Worm (Caenorhabditis elegans) whole organism, L2 larva: Measurements from ENCODE around the gene C06C3.3.

Source experiments
- R02D3.7 ChIP-seq: fragments of 150-350 bp; optimal IDR thresholded peaks from 2 replicates; lab custom pipeline; 2014; ENCODE audit warnings: missing biosample characterization, missing genetic modification characterization
- aly-2 ChIP-seq: fragments of 150-350 bp; optimal IDR thresholded peaks from 2 replicates; lab custom pipeline; 2014; ENCODE audit warnings: missing biosample characterization, missing genetic modification characterization
- ama-1 ChIP-seq: fragments of 150-350 bp; optimal IDR thresholded peaks from 2 replicates; lab custom pipeline; 2018; ENCODE audit warnings: inconsistent platforms
- ceh-16 ChIP-seq: fragments of 150-350 bp; optimal IDR thresholded peaks from 2 replicates; lab custom pipeline; 2014; ENCODE audit warnings: missing biosample characterization, missing genetic modification characterization
- dmd-4 ChIP-seq: sonication (generic microtip); optimal IDR thresholded peaks from 2 replicates; lab custom pipeline; 2017; ENCODE audit warnings: missing biosample characterization, missing genetic modification characterization
- lin-13 ChIP-seq: fragments of 150-350 bp; optimal IDR thresholded peaks from 2 replicates; lab custom pipeline; 2014; ENCODE audit warnings: missing biosample characterization, missing genetic modification reagents, missing genetic modification characterization
- mdl-1 ChIP-seq, 2 experiments: fragments of 150-350 bp in 1 of 2; sonication (generic microtip) in 1 of 2; optimal IDR thresholded peaks; 2 replicates each; lab custom pipeline; 2017; ENCODE audit warnings: missing biosample characterization in 2 of 2, missing genetic modification characterization in 2 of 2
- nhr-237 ChIP-seq: fragments of 150-350 bp; optimal IDR thresholded peaks from 2 replicates; lab custom pipeline; 2014; ENCODE audit warnings: missing biosample characterization, missing genetic modification characterization
- unc-39 ChIP-seq: fragments of 150-350 bp; optimal IDR thresholded peaks from 2 replicates; lab custom pipeline; 2014; ENCODE audit warnings: missing biosample characterization, missing genetic modification characterization
- zag-1 ChIP-seq: fragments of 150-350 bp; optimal IDR thresholded peaks from 2 replicates; lab custom pipeline; 2014; ENCODE audit warnings: missing biosample characterization, missing genetic modification characterization
- ztf-4 ChIP-seq: fragments of 150-350 bp; optimal IDR thresholded peaks from 2 replicates; lab custom pipeline; 2014; ENCODE audit warnings: missing biosample characterization, missing genetic modification characterization

ce11 chrII:9329474-9329873 lies 42.8 kb downstream of the C06C3.3 start, which contains the start of gene wbp-2:
- TF ChIP-seq ztf-4 (tag; lab: Kevin White, UChicago): no peak
- no peak for TF ChIP-seq nhr-237 (tag; lab: Kevin White, UChicago)
- TF ChIP-seq ceh-16 (tag; lab: Kevin White, UChicago): no peak
- no peak for TF ChIP-seq R02D3.7 (tag; lab: Kevin White, UChicago)
- no peak for TF ChIP-seq zag-1 (tag; lab: Kevin White, UChicago)
- TF ChIP-seq ama-1: no peak
- TF ChIP-seq aly-2: no peak
- no peak for TF ChIP-seq dmd-4 (tag; lab: Kevin White, UChicago)
- TF ChIP-seq unc-39 (tag; lab: Kevin White, UChicago): no peak
- no peak for TF ChIP-seq lin-13 (GFP tag; lab: Kevin White, UChicago)
- TF ChIP-seq mdl-1 (tag; optimal IDR thresholded peaks at IDR 0.05; lab: Kevin White, UChicago): no peak
